Fruit fly (Drosophila melanogaster) whole organism, embryonic: ENCODE data around the gene Bug22.

Source experiments
- Awh ChIP-seq: fragments of 200-800 bp; sonication (Bioruptor generic); IDR thresholded peaks from 2 replicates; pipeline ENCODE4, ENCODE4 v1.3.6; 2022; ENCODE audit warnings: missing biosample characterization, missing genetic modification characterization
- C15 ChIP-seq: fragments of 200-800 bp; sonication (Bioruptor generic); IDR thresholded peaks from 3 replicates; pipeline ENCODE4 v1.3.6; 2022; ENCODE audit warnings: missing biosample characterization, missing genetic modification characterization
- CG10654 ChIP-seq: fragments of 200-800 bp; sonication (Bioruptor generic); optimal IDR thresholded peaks from 2 replicates; lab custom pipeline; 2016; ENCODE audit warnings: missing biosample characterization, missing genetic modification characterization
- CG11695 ChIP-seq: fragments of 200-800 bp; sonication (Bioruptor generic); IDR thresholded peaks from 3 replicates; pipeline ENCODE4 v1.3.6; 2022; ENCODE audit warnings: missing biosample characterization, missing genetic modification characterization
- CG15514 ChIP-seq: fragments of 200-800 bp; sonication (Bioruptor generic); optimal IDR thresholded peaks from 3 replicates; lab custom pipeline; 2017; ENCODE audit warnings: missing biosample characterization, missing genetic modification characterization, mild to moderate bottlenecking, moderate library complexity, missing genetic modification reagents
- CG15696 ChIP-seq: fragments of 200-800 bp; sonication (Bioruptor generic); optimal IDR thresholded peaks from 2 replicates; lab custom pipeline; 2019; ENCODE audit warnings: missing biosample characterization, mild to moderate bottlenecking, missing genetic modification characterization, moderate library complexity
- CG1603 ChIP-seq: fragments of 200-800 bp; sonication (Bioruptor generic); optimal IDR thresholded peaks from 2 replicates; lab custom pipeline; 2019; ENCODE audit warnings: missing biosample characterization, mild to moderate bottlenecking, missing genetic modification characterization, moderate library complexity
- CG17328 ChIP-seq: fragments of 200-800 bp; sonication (Bioruptor generic); IDR thresholded peaks from 2 replicates; pipeline ENCODE4 v1.3.6; 2022; ENCODE audit warnings: missing biosample characterization, missing genetic modification characterization
- CG1832 ChIP-seq: fragments of 200-800 bp; sonication (Bioruptor generic); optimal IDR thresholded peaks from 2 replicates; lab custom pipeline; 2017; ENCODE audit warnings: missing biosample characterization, mild to moderate bottlenecking, missing genetic modification characterization, inconsistent platforms
- CG3163 ChIP-seq: fragments of 200-800 bp; sonication (Bioruptor generic); optimal IDR thresholded peaks from 3 replicates; lab custom pipeline; 2016; ENCODE audit warnings: missing biosample characterization, missing genetic modification characterization
- CG32767 ChIP-seq: fragments of 200-800 bp; sonication (Bioruptor generic); IDR thresholded peaks from 2 replicates; pipeline ENCODE4 v1.3.6; 2022; ENCODE audit warnings: missing biosample characterization, missing genetic modification characterization
- CG5245 ChIP-seq: fragments of 200-800 bp; sonication (Bioruptor generic); optimal IDR thresholded peaks from 3 replicates; lab custom pipeline; 2016; ENCODE audit warnings: missing biosample characterization, missing genetic modification characterization
- CG6813 ChIP-seq: fragments of 200-800 bp; sonication (Bioruptor generic); optimal IDR thresholded peaks from 2 replicates; lab custom pipeline; 2017; ENCODE audit warnings: missing biosample characterization, missing genetic modification characterization, mild to moderate bottlenecking, moderate library complexity, missing genetic modification reagents
- CG7357 ChIP-seq: fragments of 200-800 bp; sonication (Bioruptor generic); IDR thresholded peaks from 3 replicates; pipeline ENCODE4 v1.3.6; 2022; ENCODE audit warnings: missing biosample characterization, missing genetic modification characterization
- CG7839 ChIP-seq: fragments of 200-800 bp; sonication (Bioruptor generic); optimal IDR thresholded peaks from 3 replicates; lab custom pipeline; 2018; ENCODE audit warnings: missing biosample characterization, mild to moderate bottlenecking, missing genetic modification characterization, moderate library complexity
- CG8478 ChIP-seq: fragments of >200 bp; optimal IDR thresholded peaks from 2 replicates; lab custom pipeline; 2018
- CG8765 ChIP-seq: fragments of 200-800 bp; sonication (Bioruptor generic); IDR thresholded peaks from 2 replicates; pipeline ENCODE4 v1.3.6; 2022; ENCODE audit warnings: missing biosample characterization, missing genetic modification characterization
- Camta ChIP-seq: fragments of 200-800 bp; sonication (Bioruptor generic); optimal IDR thresholded peaks from 2 replicates; lab custom pipeline; 2016; ENCODE audit warnings: missing biosample characterization, missing genetic modification characterization
- D19A ChIP-seq: fragments of 200-800 bp; optimal IDR thresholded peaks from 3 replicates; lab custom pipeline; 2019; ENCODE audit warnings: missing biosample characterization, mild to moderate bottlenecking, missing genetic modification characterization, moderate library complexity
- Dip2 ChIP-seq: fragments of 200-800 bp; sonication (Bioruptor generic); IDR thresholded peaks from 2 replicates; pipeline ENCODE4 v1.3.6; 2022; ENCODE audit warnings: missing biosample characterization, missing genetic modification characterization
- Ets65A ChIP-seq: fragments of 200-800 bp; sonication (Bioruptor generic); peaks from one replicate; lab custom pipeline; 2016; ENCODE audit warnings: missing biosample characterization, missing genetic modification characterization
- Gsc ChIP-seq: fragments of 200-800 bp; sonication (Bioruptor generic); IDR thresholded peaks from 2 replicates; pipeline ENCODE4 v1.3.6; 2022; ENCODE audit warnings: missing biosample characterization, missing genetic modification characterization
- H2.0 ChIP-seq: fragments of 200-800 bp; sonication (Bioruptor generic); IDR thresholded peaks from 2 replicates; pipeline ENCODE4 v1.3.6; 2022; ENCODE audit warnings: missing biosample characterization, missing genetic modification characterization
- HHEX ChIP-seq: fragments of 200-800 bp; sonication (Bioruptor generic); optimal IDR thresholded peaks from 3 replicates; lab custom pipeline; 2017; ENCODE audit warnings: missing biosample characterization, mild to moderate bottlenecking, missing genetic modification characterization, missing genetic modification reagents
- Hr39 ChIP-seq: fragments of >200 bp; optimal IDR thresholded peaks from 2 replicates; lab custom pipeline; 2017
- Hsf ChIP-seq: fragments of 200-800 bp; sonication (Bioruptor generic); optimal IDR thresholded peaks from 3 replicates; lab custom pipeline; 2016; ENCODE audit warnings: missing biosample characterization, missing genetic modification characterization
- NC2β ChIP-seq: fragments of 200-800 bp; sonication (Bioruptor generic); optimal IDR thresholded peaks from 2 replicates; lab custom pipeline; 2016; ENCODE audit warnings: missing biosample characterization, missing genetic modification characterization
- Rx ChIP-seq: fragments of 200-800 bp; sonication (Bioruptor generic); IDR thresholded peaks from 2 replicates; pipeline ENCODE4 v1.3.6; 2022; ENCODE audit warnings: missing biosample characterization, missing genetic modification characterization
- Stat92E ChIP-seq, 3 experiments: fragments of >200 bp in 2 of 3; fragments of 200-800 bp in 1 of 3; sonication (Bioruptor generic) in 1 of 3; optimal IDR thresholded peaks; 2 replicates each; lab custom pipeline; 2017 to 2019; ENCODE audit warnings: missing biosample characterization in 3 of 3, missing genetic modification characterization in 3 of 3, mild to moderate bottlenecking in 1 of 3, moderate library complexity in 1 of 3
- Tbp ChIP-seq: fragments of >200 bp; optimal IDR thresholded peaks from 2 replicates; lab custom pipeline; 2018; ENCODE audit warnings: missing biosample characterization, missing genetic modification characterization
- Xrp1 ChIP-seq: fragments of 200-800 bp; sonication (Bioruptor generic); IDR thresholded peaks from 2 replicates; pipeline ENCODE4 v1.3.6; 2022; ENCODE audit warnings: missing biosample characterization, missing genetic modification characterization
- ac ChIP-seq: fragments of 200-800 bp; sonication (Bioruptor generic); optimal IDR thresholded peaks from 3 replicates; lab custom pipeline; 2017; ENCODE audit warnings: missing biosample characterization, mild to moderate bottlenecking, missing genetic modification characterization
- ase ChIP-seq: fragments of 200-800 bp; sonication (Bioruptor generic); IDR thresholded peaks from 3 replicates; pipeline ENCODE4 v1.3.6; 2022; ENCODE audit warnings: missing biosample characterization, missing genetic modification characterization
- bowl ChIP-seq: fragments of 200-800 bp; sonication (Bioruptor generic); IDR thresholded peaks from 2 replicates; pipeline ENCODE4 v1.3.6; 2022; ENCODE audit warnings: missing biosample characterization, missing genetic modification characterization
- caup ChIP-seq: fragments of 200-800 bp; sonication (Bioruptor generic); optimal IDR thresholded peaks from 3 replicates; lab custom pipeline; 2017; ENCODE audit warnings: missing biosample characterization, mild to moderate bottlenecking, missing genetic modification characterization, moderate library complexity; ENCODE audit not compliant: severe bottlenecking
- crc ChIP-seq: fragments of 200-800 bp; sonication (Bioruptor generic); optimal IDR thresholded peaks from 2 replicates; lab custom pipeline; 2016; ENCODE audit warnings: missing biosample characterization, missing genetic modification characterization
- dan ChIP-seq: fragments of 200-800 bp; sonication (Bioruptor generic); IDR thresholded peaks from 2 replicates; pipeline ENCODE4 v1.3.6; 2022; ENCODE audit warnings: missing biosample characterization, missing genetic modification characterization
- dati ChIP-seq: fragments of 200-800 bp; sonication (Bioruptor generic); IDR thresholded peaks from 2 replicates; pipeline ENCODE4 v1.3.6; 2022; ENCODE audit warnings: missing biosample characterization, missing genetic modification characterization
- fd102C ChIP-seq: fragments of 200-800 bp; sonication (Bioruptor generic); optimal IDR thresholded peaks from 2 replicates; lab custom pipeline; 2018; ENCODE audit warnings: missing biosample characterization, mild to moderate bottlenecking, missing genetic modification characterization, moderate library complexity
- ftz-f1 ChIP-seq: fragments of 200-800 bp; sonication (Bioruptor generic); optimal IDR thresholded peaks from 2 replicates; lab custom pipeline; 2016; ENCODE audit warnings: missing biosample characterization, missing genetic modification characterization
- nmo ChIP-seq: fragments of 200-800 bp; sonication (Bioruptor generic); optimal IDR thresholded peaks from 2 replicates; lab custom pipeline; 2018; ENCODE audit warnings: missing biosample characterization, mild to moderate bottlenecking, missing genetic modification characterization, moderate library complexity
- org-1 ChIP-seq: fragments of 200-800 bp; sonication (Bioruptor generic); optimal IDR thresholded peaks from 2 replicates; lab custom pipeline; 2017; ENCODE audit warnings: missing biosample characterization, missing genetic modification characterization
- sima ChIP-seq: fragments of 200-800 bp; sonication (Bioruptor generic); optimal IDR thresholded peaks from 2 replicates; lab custom pipeline; 2016; ENCODE audit warnings: missing biosample characterization, missing genetic modification characterization
- sna ChIP-seq: fragments of 200-800 bp; sonication (Bioruptor generic); IDR thresholded peaks from 2 replicates; pipeline ENCODE4 v1.3.6; 2022; ENCODE audit warnings: missing biosample characterization, missing genetic modification characterization; ENCODE audit not compliant: partially characterized antibody
- sob ChIP-seq: fragments of 200-800 bp; sonication (Bioruptor generic); IDR thresholded peaks from 2 replicates; pipeline ENCODE4 v1.3.6; 2022; ENCODE audit warnings: missing biosample characterization, missing genetic modification characterization
- tll ChIP-seq, 2 experiments: fragments of 200-800 bp in 1 of 2; fragments of >200 bp in 1 of 2; sonication (Bioruptor generic) in 1 of 2; optimal IDR thresholded peaks; 2 replicates each; lab custom pipeline; 2017 to 2019; ENCODE audit warnings: missing biosample characterization in 2 of 2, missing genetic modification characterization in 2 of 2, mild to moderate bottlenecking in 1 of 2, moderate library complexity in 1 of 2
- twi ChIP-seq: fragments of 200-800 bp; optimal IDR thresholded peaks from 2 replicates; lab custom pipeline; 2019; ENCODE audit warnings: missing biosample characterization, mild to moderate bottlenecking, missing genetic modification characterization, moderate library complexity
- unc-4 ChIP-seq: fragments of 200-800 bp; sonication (Bioruptor generic); IDR thresholded peaks from 2 replicates; pipeline ENCODE4 v1.3.6; 2022; ENCODE audit warnings: missing biosample characterization, missing genetic modification characterization; ENCODE audit not compliant: partially characterized antibody
- vfl ChIP-seq: fragments of 200-800 bp; sonication (Bioruptor generic); optimal IDR thresholded peaks from 2 replicates; lab custom pipeline; 2016; ENCODE audit warnings: missing biosample characterization, missing genetic modification characterization
- wdn ChIP-seq: fragments of 200-800 bp; sonication (Bioruptor generic); IDR thresholded peaks from 2 replicates; pipeline ENCODE4 v1.3.6; 2022; ENCODE audit warnings: missing biosample characterization, missing genetic modification characterization
- zen2 ChIP-seq: fragments of 200-800 bp; sonication (Bioruptor generic); IDR thresholded peaks from 3 replicates; pipeline ENCODE4 v1.3.6; 2022; ENCODE audit warnings: missing biosample characterization, missing genetic modification characterization; ENCODE audit not compliant: partially characterized antibody

Bug22 gene

dm6 chr2L:10386208-10386805 is 44.4 kb downstream of the Bug22 start, which contains the start of the genes Cdk1 and mRpS7 (continued):
- TF ChIP-seq HHEX (GFP tag; lab: Kevin White, UChicago): peak; percentile 40
- no peak for TF ChIP-seq Stat92E (GFP tag; optimal IDR thresholded peaks at IDR 0.05; lab: Kevin White, UChicago)
- TF ChIP-seq Tbp: no peak
- no peak for TF ChIP-seq sna
- TF ChIP-seq unc-4: no peak
- peak; percentile 70 for TF ChIP-seq CG11695 (GFP tag; lab: Robert Waterston, UW)
- peak; percentile 86 for TF ChIP-seq CG7839 (tag; lab: Kevin White, UChicago)
- TF ChIP-seq nmo (GFP tag; lab: Kevin White, UChicago): peak; percentile 92
- TF ChIP-seq CG8478: no peak
- TF ChIP-seq D19A (tag; lab: Kevin White, UChicago): peak; percentile 68
- peak; percentile 60 for TF ChIP-seq CG15696 (tag; lab: Kevin White, UChicago)
- TF ChIP-seq CG1603: peak; percentile 98
- TF ChIP-seq CG10654 (GFP tag; lab: Kevin White, UChicago): peak; percentile 46
- TF ChIP-seq ac (GFP tag; lab: Kevin White, UChicago): no peak
- no peak for TF ChIP-seq sima (GFP tag; lab: Kevin White, UChicago)
- peak; percentile 54; the same call in 1 of the 2 replicates for TF ChIP-seq sob
- TF ChIP-seq CG32767: peak; percentile 61; the same call in 1 of the 2 replicates
- TF ChIP-seq twi (tag; lab: Kevin White, UChicago): peak; percentile 62
- TF ChIP-seq CG5245 (GFP tag; lab: Kevin White, UChicago): peak; percentile 30
- no peak for TF ChIP-seq Dip2 (GFP tag; lab: Robert Waterston, UW)
- TF ChIP-seq H2.0 (GFP tag; lab: Robert Waterston, UW): peak; percentile 76
- peak; percentile 60; the same call in 1 of the 2 replicates for TF ChIP-seq CG8765 (GFP tag; lab: Robert Waterston, UW)
- peak; percentile 79 for TF ChIP-seq Hsf
- TF ChIP-seq bowl (GFP tag; lab: Robert Waterston, UW): no peak
- peak; percentile 16; the same call in 1 of the 2 replicates for TF ChIP-seq dati
- no peak for TF ChIP-seq dan (GFP tag; lab: Robert Waterston, UW)
- no peak for TF ChIP-seq C15
- TF ChIP-seq CG15514 (GFP tag; lab: Kevin White, UChicago): peak; percentile 68
- no peak for TF ChIP-seq org-1
- TF ChIP-seq CG17328 (GFP tag; lab: Robert Waterston, UW): peak; percentile 70
- no peak for TF ChIP-seq CG6813
- TF ChIP-seq vfl (GFP tag; lab: Kevin White, UChicago): no peak
- peak; percentile 60; the same call in 2 of the 3 replicates for TF ChIP-seq ase (GFP tag; lab: Robert Waterston, UW)
- peak; percentile 57 for TF ChIP-seq Camta
- TF ChIP-seq Ets65A (GFP tag; lab: Kevin White, UChicago): peak; percentile 85
- no peak for TF ChIP-seq fd102C (GFP tag; lab: Kevin White, UChicago)
- peak; percentile 10 for TF ChIP-seq crc (GFP tag; lab: Kevin White, UChicago)
- no peak for TF ChIP-seq ftz-f1 (GFP tag; lab: Kevin White, UChicago)
- TF ChIP-seq Rx: no peak
- no peak for TF ChIP-seq Gsc (GFP tag; lab: Robert Waterston, UW)
- no peak for TF ChIP-seq zen2 (GFP tag; lab: Robert Waterston, UW)
- no peak for TF ChIP-seq CG1832 (GFP tag; lab: Kevin White, UChicago)
- no peak for TF ChIP-seq wdn
- TF ChIP-seq Hr39 (lab: Kevin White, UChicago): no peak
- peak; percentile 69 for TF ChIP-seq Xrp1 (GFP tag; lab: Robert Waterston, UW)
- peak; percentile 54; the same call in 1 of the 2 replicates for TF ChIP-seq Awh
- peak in 1 of 2 experiments; percentile 9 for TF ChIP-seq tll (GFP tag; optimal IDR thresholded peaks at IDR 0.05; lab: Kevin White, UChicago)
- peak; percentile 65; the same call in 2 of the 3 replicates for TF ChIP-seq CG7357 (GFP tag; lab: Robert Waterston, UW)
- peak; percentile 31 for TF ChIP-seq NC2β (GFP tag; lab: Kevin White, UChicago)
- peak; percentile 52 for TF ChIP-seq caup
- peak; percentile 8 for TF ChIP-seq CG3163
